Fruit fly (Drosophila melanogaster): Measurements from ENCODE around the gene Dip-C.
A peak's percentile ranks its signal among the peaks of the same experiment; 100 is the strongest.

Gene Dip-C

dm6 chr3R:12406235-12407196, 7.0 kb downstream of the Dip-C start, which contains the start of gene CG5167 (continued):
- no peak for TF ChIP-seq br (optimal IDR thresholded peaks at IDR 0.05)
- peak; percentile 31 for TF ChIP-seq CG13296 (GFP tag; optimal IDR thresholded peaks at IDR 0.05)
- TF ChIP-seq CG11504 (tag; optimal IDR thresholded peaks at IDR 0.05): no peak
- TF ChIP-seq pum (GFP tag; optimal IDR thresholded peaks at IDR 0.05): no peak
- TF ChIP-seq HmgD (GFP tag; optimal IDR thresholded peaks at IDR 0.05): no peak
- no peak for TF ChIP-seq fu2 (GFP tag; optimal IDR thresholded peaks at IDR 0.05)
- TF ChIP-seq Trl (optimal IDR thresholded peaks at IDR 0.05): no peak
- TF ChIP-seq Trl (GFP tag; optimal IDR thresholded peaks at IDR 0.05): no peak
- no peak for TF ChIP-seq CG8359 (GFP tag; optimal IDR thresholded peaks at IDR 0.05; ENCODE audit: borderline replicate concordance)
- no peak for TF ChIP-seq gro (GFP tag; optimal IDR thresholded peaks at IDR 0.05)
- no peak for TF ChIP-seq Antp (GFP tag; optimal IDR thresholded peaks at IDR 0.05)
- TF ChIP-seq CG1024 (GFP tag; IDR thresholded peaks at IDR 0.05): no peak
- TF ChIP-seq CG4854 (GFP tag; optimal IDR thresholded peaks at IDR 0.05): no peak
- no peak for TF ChIP-seq pnt (GFP tag; optimal IDR thresholded peaks at IDR 0.05)
- no peak for TF ChIP-seq zf30C (GFP tag; optimal IDR thresholded peaks at IDR 0.05)
- TF ChIP-seq sisA (GFP tag; IDR thresholded peaks at IDR 0.05): no peak
- TF ChIP-seq Pdp1 (GFP tag; optimal IDR thresholded peaks at IDR 0.05): peak in 1 of 2 experiments; percentile 16
- no peak for TF ChIP-seq CG4328 (GFP tag; optimal IDR thresholded peaks at IDR 0.05)
- TF ChIP-seq bigmax (GFP tag; optimal IDR thresholded peaks at IDR 0.05): no peak
- TF ChIP-seq org-1 (GFP tag; optimal IDR thresholded peaks at IDR 0.05): no peak
- no peak for TF ChIP-seq sim (GFP tag; IDR thresholded peaks at IDR 0.05)
- TF ChIP-seq CG9797 (GFP tag; optimal IDR thresholded peaks at IDR 0.05): no peak
- TF ChIP-seq Oli (tag; optimal IDR thresholded peaks at IDR 0.05): peak; percentile 2
- no peak for TF ChIP-seq Hr39 (optimal IDR thresholded peaks at IDR 0.05)
- TF ChIP-seq GATAe (GFP tag; conservative IDR thresholded peaks at IDR 0.05): no peak
- no peak for TF ChIP-seq danr (GFP tag; IDR thresholded peaks at IDR 0.05)
- TF ChIP-seq Ada2b (GFP tag; IDR thresholded peaks at IDR 0.05): no peak
- TF ChIP-seq vfl (GFP tag; optimal IDR thresholded peaks at IDR 0.05): no peak
- TF ChIP-seq ewg (GFP tag; optimal IDR thresholded peaks at IDR 0.05): no peak
- no peak for TF ChIP-seq slp2 (GFP tag; optimal IDR thresholded peaks at IDR 0.05)
- TF ChIP-seq CHES-1-like (GFP tag; optimal IDR thresholded peaks at IDR 0.05): no peak
- TF ChIP-seq wor (GFP tag; IDR thresholded peaks at IDR 0.05): no peak
- no peak for TF ChIP-seq tup (GFP tag; optimal IDR thresholded peaks at IDR 0.05)
- peak; percentile 58 for TF ChIP-seq CG18262 (tag; optimal IDR thresholded peaks at IDR 0.05)
- TF ChIP-seq CG6689 (GFP tag; IDR thresholded peaks at IDR 0.05): no peak
- TF ChIP-seq al (GFP tag; IDR thresholded peaks at IDR 0.05): no peak
- TF ChIP-seq CG9215 (GFP tag; IDR thresholded peaks at IDR 0.05): no peak
- peak; percentile 39 for TF ChIP-seq CG7839 (tag; optimal IDR thresholded peaks at IDR 0.05)
- no peak for TF ChIP-seq psq (GFP tag; optimal IDR thresholded peaks at IDR 0.05)
- peak; percentile 11 for TF ChIP-seq CG4424 (GFP tag; optimal IDR thresholded peaks at IDR 0.05)
- TF ChIP-seq twi (tag; optimal IDR thresholded peaks at IDR 0.05): no peak
- no peak for TF ChIP-seq Sry-β (GFP tag; optimal IDR thresholded peaks at IDR 0.05)
- TF ChIP-seq CG2199 (GFP tag; IDR thresholded peaks at IDR 0.05): no peak
- peak; percentile 38 for TF ChIP-seq Sox102F (GFP tag; optimal IDR thresholded peaks at IDR 0.05)
- TF ChIP-seq sens-2 (GFP tag; IDR thresholded peaks at IDR 0.05): no peak
- 0 out of 2 replicates have a peak, but pooled peaks have one; percentile 22 for TF ChIP-seq bbx (GFP tag; IDR thresholded peaks at IDR 0.05; ENCODE audit: partially characterized antibody)
- TF ChIP-seq CG11398 (GFP tag; optimal IDR thresholded peaks at IDR 0.05): no peak
- TF ChIP-seq nmo (GFP tag; optimal IDR thresholded peaks at IDR 0.05): peak; percentile 22
- TF ChIP-seq nerfin-2 (GFP tag; IDR thresholded peaks at IDR 0.05; ENCODE audit: partially characterized antibody): peak; percentile 23; the same call in 1 of the 2 replicates
- no peak for TF ChIP-seq Dad (GFP tag; optimal IDR thresholded peaks at IDR 0.05)
- TF ChIP-seq mam (GFP tag; optimal IDR thresholded peaks at IDR 0.05): no peak
